Fruit fly (Drosophila melanogaster) whole organism: ENCODE results near the gene CG31933.

Source experiments
- CG8478 ChIP-seq: fragments of >200 bp; optimal IDR thresholded peaks from 2 replicates; lab custom pipeline; 2018; ENCODE audit warnings: inconsistent platforms
- Dll ChIP-seq: fragments of >200 bp; optimal IDR thresholded peaks from 2 replicates; lab custom pipeline; 2017
- EcR ChIP-seq, 2 experiments: fragments of >200 bp; optimal IDR thresholded peaks; 2 replicates each; lab custom pipeline; 2017; ENCODE audit warnings: missing biosample characterization in 2 of 2, missing genetic modification characterization in 2 of 2, missing genetic modification reagents in 2 of 2
- pan ChIP-seq: fragments of >200 bp; optimal IDR thresholded peaks from 2 replicates; lab custom pipeline; 2017
- psq ChIP-seq: fragments of >200 bp; optimal IDR thresholded peaks from 2 replicates; lab custom pipeline; 2017
- usp ChIP-seq: fragments of >200 bp; optimal IDR thresholded peaks from 2 replicates; lab custom pipeline; 2017; ENCODE audit warnings: missing biosample characterization, missing genetic modification characterization, mixed read lengths

Gene CG31933

DNA sequence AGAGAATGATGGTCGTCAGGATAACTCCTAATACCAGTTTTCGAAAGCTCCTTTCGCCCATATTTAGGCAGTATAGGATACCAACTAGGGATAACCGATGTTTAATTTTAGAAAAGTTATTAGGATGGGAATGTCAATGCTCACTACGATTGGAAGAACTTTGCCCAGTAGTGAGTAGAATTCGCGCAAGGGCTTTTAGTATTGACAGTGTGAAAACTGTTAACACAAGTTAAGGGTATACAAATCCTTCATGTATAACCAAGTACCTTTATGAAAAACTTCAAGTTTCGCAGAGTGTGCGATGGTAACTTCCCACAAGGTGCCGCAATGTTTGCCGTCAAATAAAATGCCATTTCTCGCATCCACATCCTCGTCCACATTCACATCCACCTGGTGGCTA is at the start of gene CG31933:
CG31933 (minus strand) TSS at position 101 of the 400 bp plus-strand sequence.
- no peak for TF ChIP-seq EcR (GFP tag; optimal IDR thresholded peaks at IDR 0.05; lab: Kevin White, UChicago)
- no peak for TF ChIP-seq CG8478 (lab: Kevin White, UChicago)
- no peak for TF ChIP-seq Dll (lab: Kevin White, UChicago)
- TF ChIP-seq psq (lab: Kevin White, UChicago): no peak
- no peak for TF ChIP-seq pan
- TF ChIP-seq usp (GFP tag; lab: Kevin White, UChicago): no peak

DNA sequence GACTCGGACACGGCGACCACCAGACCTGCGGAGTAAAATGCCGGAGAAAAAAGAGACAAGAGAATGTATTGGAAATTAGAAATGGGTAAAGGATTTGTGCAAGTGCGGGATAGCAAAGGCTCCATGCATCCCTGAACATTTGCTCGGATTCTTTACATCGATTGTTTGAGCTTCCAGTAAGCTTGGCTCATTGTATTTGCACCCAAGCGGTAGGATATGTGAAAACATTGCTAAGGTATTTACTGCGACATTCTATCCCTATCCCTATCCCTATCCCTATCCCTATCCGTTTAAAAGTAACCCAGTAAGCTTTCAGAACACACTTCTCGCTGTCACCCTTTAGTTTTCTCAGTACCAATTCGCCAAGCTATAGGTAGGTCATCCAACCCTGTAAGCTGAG is 46.4 kb upstream of the CG31933 start, which contains the start of gene CG7295:
CG7295 (plus strand) TSS at position 301 of the 400 bp plus-strand sequence.
- TF ChIP-seq EcR (GFP tag; optimal IDR thresholded peaks at IDR 0.05; lab: Kevin White, UChicago): no peak
- TF ChIP-seq psq (lab: Kevin White, UChicago): no peak
- no peak for TF ChIP-seq pan
- no peak for TF ChIP-seq usp (GFP tag; lab: Kevin White, UChicago)
- no peak for TF ChIP-seq Dll (lab: Kevin White, UChicago)
- no peak for TF ChIP-seq CG8478 (lab: Kevin White, UChicago)

DNA sequence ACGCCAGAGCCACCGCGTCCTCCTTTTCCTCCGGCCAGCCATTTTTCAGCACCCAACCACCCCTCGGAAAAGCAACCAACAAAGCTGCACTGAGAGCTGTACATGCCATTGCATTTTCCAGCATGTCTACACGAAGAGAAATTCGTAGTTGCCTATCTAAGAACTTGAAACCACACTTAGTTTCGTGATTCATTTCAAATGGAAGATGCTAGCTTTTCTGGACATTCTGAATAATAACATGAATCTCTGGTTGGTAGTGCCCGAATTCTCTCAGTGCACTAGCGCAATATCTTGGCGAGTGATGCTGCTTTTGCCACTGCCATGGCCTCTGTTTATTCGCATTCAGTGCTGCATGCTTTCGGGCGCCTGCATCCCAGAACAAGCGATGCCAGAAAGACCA is 38.9 kb upstream of the CG31933 start:
- no peak for TF ChIP-seq CG8478 (lab: Kevin White, UChicago)
- TF ChIP-seq usp (GFP tag; lab: Kevin White, UChicago): no peak
- no peak for TF ChIP-seq Dll (lab: Kevin White, UChicago)
- no peak for TF ChIP-seq psq (lab: Kevin White, UChicago)
- TF ChIP-seq pan: no peak
- TF ChIP-seq EcR (GFP tag; optimal IDR thresholded peaks at IDR 0.05; lab: Kevin White, UChicago): no peak

DNA sequence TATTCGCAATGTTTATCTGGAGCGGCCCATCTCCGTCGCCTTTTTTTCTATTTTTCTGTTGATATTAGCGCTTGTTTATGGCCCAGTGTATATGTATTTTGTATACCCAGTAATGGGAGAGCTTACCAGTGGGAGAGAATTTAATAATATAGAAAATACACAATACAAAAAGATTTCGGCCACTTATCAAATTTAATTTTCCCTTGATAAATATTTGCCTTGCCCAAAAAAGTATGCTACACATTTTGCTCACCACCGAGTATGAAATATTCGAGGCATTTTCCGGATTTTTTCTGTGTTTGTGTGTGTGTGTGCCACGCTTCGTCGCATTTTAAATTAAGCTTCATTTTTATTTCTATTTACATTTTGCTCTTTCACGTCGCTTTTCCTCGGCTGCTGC is 15.9 kb upstream of the CG31933 start:
- TF ChIP-seq usp (GFP tag; lab: Kevin White, UChicago) (no peak), Dll (lab: Kevin White, UChicago) (no peak), CG8478 (lab: Kevin White, UChicago) (no peak), psq (lab: Kevin White, UChicago) (no peak), pan (no peak), EcR (GFP tag; optimal IDR thresholded peaks at IDR 0.05; lab: Kevin White, UChicago) (no peak)

DNA sequence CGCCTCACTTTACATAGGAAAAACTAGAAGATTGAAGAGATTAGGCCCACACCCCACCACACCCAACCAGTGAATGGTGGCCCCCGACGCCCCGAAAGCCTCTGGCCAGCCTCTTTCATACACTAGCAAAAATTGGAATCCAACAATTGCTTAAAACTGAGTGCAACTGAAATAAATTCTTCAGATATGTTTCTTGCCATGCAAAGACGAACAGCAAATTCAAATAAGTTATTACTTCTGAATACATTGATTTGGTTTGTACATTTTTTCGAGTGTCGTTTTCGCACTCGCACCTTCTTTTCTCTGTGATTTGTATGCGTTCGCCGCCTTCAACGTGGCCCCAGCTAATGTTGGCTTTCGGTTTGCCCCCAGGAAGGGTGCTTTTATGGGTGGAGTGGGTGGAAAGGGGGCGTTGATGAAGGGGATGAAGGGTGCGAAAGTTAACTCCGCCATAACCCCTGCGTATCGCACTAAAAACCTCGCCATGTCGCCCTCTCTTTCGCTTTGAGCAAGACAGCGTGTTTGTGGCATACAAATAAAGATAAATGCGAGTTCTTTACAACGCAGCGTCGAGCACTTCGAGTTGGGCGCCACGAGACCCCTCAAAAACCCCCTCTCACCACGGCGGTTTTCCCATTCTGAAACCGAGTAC is 14.7 kb upstream of the CG31933 start:
- no peak for TF ChIP-seq EcR (GFP tag; optimal IDR thresholded peaks at IDR 0.05; lab: Kevin White, UChicago)
- no peak for TF ChIP-seq CG8478 (lab: Kevin White, UChicago)
- no peak for TF ChIP-seq pan
- TF ChIP-seq Dll (lab: Kevin White, UChicago): no peak
- TF ChIP-seq usp (GFP tag; lab: Kevin White, UChicago): no peak
- TF ChIP-seq psq (lab: Kevin White, UChicago): no peak

DNA sequence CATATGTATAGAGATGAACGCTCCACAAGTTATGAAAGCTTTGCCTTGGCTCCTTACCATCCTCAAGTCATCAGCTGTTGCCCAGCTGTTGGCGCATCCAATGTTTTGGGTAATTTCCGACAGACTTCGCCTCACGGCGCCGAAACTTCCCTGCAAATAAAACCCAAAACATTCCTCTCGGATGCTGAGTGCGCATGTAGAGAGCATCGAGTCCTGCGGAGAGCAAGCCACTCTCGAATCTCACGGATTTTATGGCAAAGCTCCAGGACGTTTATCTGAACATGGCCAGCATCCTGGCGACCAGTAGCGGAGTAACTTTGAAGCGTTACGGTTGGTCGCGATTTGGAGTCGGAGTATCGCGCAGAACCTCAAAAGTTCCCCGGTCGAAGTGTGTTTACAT is 13.1 kb upstream of the CG31933 start, which contains the start of gene wry:
wry (plus strand) TSS at position 301 of the 400 bp plus-strand sequence.
- TF ChIP-seq pan (no peak), CG8478 (lab: Kevin White, UChicago) (no peak), EcR (GFP tag; optimal IDR thresholded peaks at IDR 0.05; lab: Kevin White, UChicago) (no peak), Dll (lab: Kevin White, UChicago) (no peak), psq (lab: Kevin White, UChicago) (no peak), usp (GFP tag; lab: Kevin White, UChicago) (no peak)

DNA sequence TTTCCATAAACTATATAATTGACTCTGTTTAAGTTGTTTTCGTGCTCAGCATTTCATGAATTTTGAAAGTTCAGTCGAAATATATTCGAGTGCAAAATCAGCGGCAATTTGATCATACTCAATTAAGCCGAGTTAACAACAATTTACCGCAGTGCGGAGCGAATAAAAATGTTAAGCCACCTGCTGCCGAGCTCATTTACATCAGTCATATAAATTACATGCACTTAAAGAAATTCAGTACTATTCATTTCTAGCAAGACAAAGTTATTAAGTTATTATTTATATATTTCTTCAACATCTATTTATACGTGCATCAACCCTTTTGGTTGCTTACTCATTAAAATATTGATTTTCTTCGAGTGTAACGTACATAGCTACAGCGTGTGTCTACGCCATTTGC is 9.3 kb upstream of the CG31933 start, which contains the start of gene c-cup:
c-cup (minus strand) TSS at position 101 of the 400 bp plus-strand sequence.
- TF ChIP-seq Dll (lab: Kevin White, UChicago) (no peak), pan (no peak), psq (lab: Kevin White, UChicago) (no peak), usp (GFP tag; lab: Kevin White, UChicago) (no peak), EcR (GFP tag; optimal IDR thresholded peaks at IDR 0.05; lab: Kevin White, UChicago) (no peak), CG8478 (lab: Kevin White, UChicago) (no peak)

DNA sequence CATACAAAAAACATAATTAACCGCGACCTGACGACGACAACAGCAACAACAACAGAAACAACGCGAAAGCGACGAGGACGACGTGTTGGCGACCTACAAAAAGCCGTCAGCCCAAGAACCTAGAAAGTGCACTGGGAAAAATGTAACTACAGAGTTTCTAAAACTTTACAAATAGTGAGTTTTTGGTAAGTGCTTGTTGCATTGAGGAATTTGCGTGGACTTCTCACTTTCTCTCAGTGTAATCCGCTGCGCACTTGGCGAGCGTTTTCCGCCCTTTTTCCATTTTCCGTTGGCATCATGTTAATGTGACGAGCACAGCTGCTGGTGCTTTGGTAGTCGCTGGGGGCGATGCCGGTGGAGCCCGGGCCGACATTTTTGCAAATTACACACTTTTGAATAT is 5.2 kb upstream of the CG31933 start:
- TF ChIP-seq EcR (GFP tag; optimal IDR thresholded peaks at IDR 0.05; lab: Kevin White, UChicago) (no peak), Dll (lab: Kevin White, UChicago) (no peak), CG8478 (lab: Kevin White, UChicago) (no peak), pan (no peak), psq (lab: Kevin White, UChicago) (no peak), usp (GFP tag; lab: Kevin White, UChicago) (no peak)

DNA sequence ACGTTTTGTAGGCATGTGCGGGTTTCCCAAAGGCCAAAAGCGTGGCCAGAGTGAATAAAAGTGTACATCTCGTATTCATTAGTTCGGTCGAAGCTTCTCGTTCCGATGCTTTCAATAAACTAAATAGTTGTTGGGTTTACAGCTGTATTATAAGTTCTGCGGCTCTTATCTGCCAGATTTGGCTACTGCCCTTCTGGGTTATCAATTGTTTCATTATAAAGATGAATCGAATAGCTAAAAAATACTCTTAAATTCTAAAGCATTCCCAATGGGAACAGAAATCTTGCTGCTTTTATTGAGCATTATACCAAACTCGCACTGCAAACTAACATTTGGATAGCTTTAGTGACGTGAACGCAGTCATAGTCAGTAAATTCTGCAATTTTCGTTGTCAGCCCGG is 3.3 kb upstream of the CG31933 start, which contains the start of gene CG31664:
CG31664 (minus strand) TSS at position 101 of the 400 bp plus-strand sequence.
- TF ChIP-seq Dll (lab: Kevin White, UChicago): no peak
- no peak for TF ChIP-seq CG8478 (lab: Kevin White, UChicago)
- TF ChIP-seq EcR (GFP tag; optimal IDR thresholded peaks at IDR 0.05; lab: Kevin White, UChicago): no peak
- TF ChIP-seq psq (lab: Kevin White, UChicago): no peak
- TF ChIP-seq pan: no peak
- TF ChIP-seq usp (GFP tag; lab: Kevin White, UChicago): no peak

DNA sequence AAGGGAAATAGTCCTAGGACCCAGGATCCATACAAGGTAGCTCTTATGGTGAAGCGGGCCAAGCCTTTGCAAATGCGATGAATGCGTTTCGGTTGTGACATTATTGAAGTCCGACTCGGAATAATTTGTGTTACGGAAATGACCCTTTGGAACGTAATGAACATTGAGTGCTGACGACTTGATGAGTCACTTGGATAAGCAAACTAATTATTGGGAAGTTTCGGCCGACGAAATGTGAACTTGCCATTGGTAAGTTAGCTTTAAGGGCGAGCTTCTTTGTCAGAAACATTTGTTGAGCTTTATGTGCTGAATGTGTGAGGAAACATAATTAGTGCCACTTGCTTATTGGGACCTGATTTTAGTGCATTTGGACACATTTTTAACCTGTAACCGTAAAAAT is 28.3 kb downstream of the CG31933 start, which contains the start of gene Gr22a:
Gr22a (minus strand) TSS at position 101 of the 400 bp plus-strand sequence.
- TF ChIP-seq CG8478 (lab: Kevin White, UChicago) (no peak), pan (no peak), EcR (GFP tag; optimal IDR thresholded peaks at IDR 0.05; lab: Kevin White, UChicago) (no peak), usp (GFP tag; lab: Kevin White, UChicago) (no peak), psq (lab: Kevin White, UChicago) (no peak), Dll (lab: Kevin White, UChicago) (no peak)

DNA sequence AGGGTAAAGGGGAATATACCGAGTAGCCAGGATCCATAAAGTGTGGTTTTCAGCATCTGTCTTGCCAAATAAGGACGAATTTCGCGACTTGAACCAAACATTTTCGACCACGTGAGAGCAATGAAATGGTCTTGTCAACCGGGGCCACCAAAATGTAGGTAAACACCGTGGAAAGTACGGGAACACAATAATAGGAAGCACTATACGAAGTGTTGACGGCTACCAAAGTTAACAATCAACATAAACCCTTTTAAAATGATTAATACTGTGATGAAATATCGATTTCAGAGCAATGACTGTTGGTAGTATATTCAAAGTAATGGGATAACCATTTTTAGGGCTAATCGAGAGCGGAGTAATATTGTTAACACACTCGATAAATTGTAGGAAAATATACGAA is 30.0 kb downstream of the CG31933 start, which contains the start of gene Gr22b:
Gr22b (minus strand) TSS at position 101 of the 400 bp plus-strand sequence.
- TF ChIP-seq pan: no peak
- TF ChIP-seq usp (GFP tag; lab: Kevin White, UChicago): no peak
- TF ChIP-seq CG8478 (lab: Kevin White, UChicago): no peak
- no peak for TF ChIP-seq psq (lab: Kevin White, UChicago)
- TF ChIP-seq Dll (lab: Kevin White, UChicago): no peak
